Fruit fly (Drosophila melanogaster): ENCODE results near the gene CG1172.

DNA sequence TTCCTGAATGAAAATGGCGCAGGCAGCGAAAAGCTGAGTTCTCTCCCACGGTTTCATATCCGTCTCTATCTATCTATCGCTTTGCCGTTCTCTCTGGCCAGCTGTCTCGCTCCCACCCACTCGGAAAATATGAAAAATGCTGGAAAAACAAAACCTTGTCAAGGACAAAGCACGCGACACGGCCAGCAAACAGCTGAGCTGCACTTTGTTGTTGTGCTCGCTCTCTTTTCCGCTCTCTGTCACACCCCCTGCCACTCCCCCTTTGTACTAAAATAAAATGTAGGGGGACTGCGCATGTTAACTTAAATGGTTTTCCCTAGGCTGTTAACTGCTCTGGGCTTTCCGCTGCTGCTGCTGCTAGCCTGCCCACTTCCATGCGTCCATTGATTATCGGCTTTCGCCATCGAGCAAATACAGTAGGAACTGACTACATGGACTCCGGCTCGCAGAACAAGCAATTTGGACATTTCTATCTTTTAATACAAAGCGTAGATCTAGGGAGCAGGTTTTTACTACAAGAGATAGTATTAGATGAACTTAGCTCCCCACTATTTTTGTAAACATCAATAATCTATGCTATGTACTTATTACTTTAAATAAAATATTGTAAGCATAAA, 46.9 kb upstream of the CG1172 start:
- no peak for TF ChIP-seq rgr (GFP tag; optimal IDR thresholded peaks at IDR 0.05)
- TF ChIP-seq Mio (GFP tag; optimal IDR thresholded peaks at IDR 0.05) = no peak
- TF ChIP-seq Rel (GFP tag; optimal IDR thresholded peaks at IDR 0.05) = no peak
- no peak for TF ChIP-seq Rel (tag; optimal IDR thresholded peaks at IDR 0.05)
- no peak for TF ChIP-seq Hr78 (GFP tag; optimal IDR thresholded peaks at IDR 0.05)
- TF ChIP-seq lola (GFP tag; optimal IDR thresholded peaks at IDR 0.05) = no peak
- TF ChIP-seq Hnf4 (GFP tag; optimal IDR thresholded peaks at IDR 0.05) = no peak
- no peak for TF ChIP-seq psq (GFP tag; optimal IDR thresholded peaks at IDR 0.05)
- no peak for TF ChIP-seq h (GFP tag; optimal IDR thresholded peaks at IDR 0.05)
